Worm (Caenorhabditis elegans) whole organism, L1 larva: ENCODE measurements around the gene slc-25A10.
A peak's percentile ranks its signal among the peaks of the same experiment; 100 is the strongest.

Experiments
- C04F5.9 ChIP-seq: sonication (generic microtip); optimal IDR thresholded peaks from 2 replicates; lab custom pipeline; 2016; ENCODE audit warnings: missing genetic modification characterization, missing compliant biosample characterization
- C16A3.4 ChIP-seq: fragments of 150-350 bp; optimal IDR thresholded peaks from 2 replicates; lab custom pipeline; 2014; ENCODE audit warnings: missing biosample characterization, missing genetic modification characterization
- C34B4.2 ChIP-seq: sonication (generic microtip); optimal IDR thresholded peaks from 2 replicates; lab custom pipeline; 2017; ENCODE audit warnings: mild to moderate bottlenecking, missing genetic modification characterization, missing compliant biosample characterization
- F16B12.6 ChIP-seq: fragments of 150-350 bp; optimal IDR thresholded peaks from 2 replicates; lab custom pipeline; 2014; ENCODE audit warnings: missing biosample characterization, missing genetic modification characterization
- Y116A8C.19 ChIP-seq: sonication (generic microtip); optimal IDR thresholded peaks from 2 replicates; lab custom pipeline; 2016; ENCODE audit warnings: missing compliant biosample characterization, missing genetic modification characterization, borderline replicate concordance
- aha-1 ChIP-seq: fragments of 150-350 bp; optimal IDR thresholded peaks from 2 replicates; lab custom pipeline; 2014; ENCODE audit warnings: missing biosample characterization, missing genetic modification characterization
- aly-2 ChIP-seq: fragments of 150-350 bp; optimal IDR thresholded peaks from 2 replicates; lab custom pipeline; 2014; ENCODE audit warnings: missing biosample characterization, missing genetic modification characterization
- ama-1 ChIP-seq: fragments of 150-350 bp; optimal IDR thresholded peaks from 2 replicates; lab custom pipeline; 2014
- ceh-82 ChIP-seq, 3 experiments: fragments of 150-350 bp in 1 of 3; sonication (generic microtip) in 2 of 3; optimal IDR thresholded peaks; 2 replicates each; lab custom pipeline; 2014 to 2017; ENCODE audit warnings: missing biosample characterization in 3 of 3, missing genetic modification characterization in 3 of 3
- ceh-88 ChIP-seq: fragments of 200-800 bp; sonication (Bioruptor generic); IDR thresholded peaks from 2 replicates; pipeline ENCODE4 v1.3.6; 2022; ENCODE audit warnings: missing genetic modification characterization, missing compliant biosample characterization
- ces-1 ChIP-seq: fragments of 150-350 bp; optimal IDR thresholded peaks from 2 replicates; lab custom pipeline; 2014; ENCODE audit warnings: missing biosample characterization, missing genetic modification reagents, missing genetic modification characterization
- dpl-1 ChIP-seq, 3 experiments: fragments of 150-350 bp in 2 of 3; sonication (generic microtip) in 1 of 3; optimal IDR thresholded peaks; 2 replicates each; lab custom pipeline; 2014 to 2017; ENCODE audit warnings: missing biosample characterization in 3 of 3, missing genetic modification characterization in 3 of 3, missing genetic modification reagents in 3 of 3
- dsc-1 ChIP-seq: sonication (generic microtip); optimal IDR thresholded peaks from 2 replicates; lab custom pipeline; 2016; ENCODE audit warnings: mild to moderate bottlenecking, missing genetic modification characterization, missing compliant biosample characterization
- efl-1 ChIP-seq, 4 experiments: fragments of 150-350 bp; optimal IDR thresholded peaks in 3 of 4; peaks in 1 of 4; 1 replicate in 1 of 4; 2 replicates in 3 of 4; lab custom pipeline; 2014; ENCODE audit warnings: missing biosample characterization in 2 of 4, missing genetic modification characterization in 2 of 4, missing genetic modification reagents in 2 of 4
- egl-13 ChIP-seq: sonication (generic microtip); optimal IDR thresholded peaks from 2 replicates; lab custom pipeline; 2016; ENCODE audit warnings: missing genotype, missing genetic modification reagents, missing genetic modification characterization, missing compliant biosample characterization
- egl-27 ChIP-seq, 2 experiments: fragments of 150-350 bp in 1 of 2; sonication (generic microtip); optimal IDR thresholded peaks; 3 replicates each; lab custom pipeline; 2017 to 2018; ENCODE audit warnings: missing biosample characterization in 2 of 2, missing genetic modification characterization in 2 of 2, missing genetic modification reagents in 2 of 2
- elt-2 ChIP-seq: sonication (generic microtip); optimal IDR thresholded peaks from 2 replicates; lab custom pipeline; 2016; ENCODE audit warnings: missing genetic modification characterization, mild to moderate bottlenecking, inconsistent platforms, missing compliant biosample characterization, missing genetic modification reagents
- elt-3 ChIP-seq, 6 experiments: fragments of 150-350 bp in 1 of 6; sonication (generic microtip); optimal IDR thresholded peaks; 2 replicates each; lab custom pipeline; 2017 to 2018; ENCODE audit warnings: missing biosample characterization in 6 of 6, missing genetic modification characterization in 6 of 6, inconsistent platforms in 1 of 6
- ets-5 ChIP-seq: fragments of 200-800 bp; sonication (Bioruptor generic); IDR thresholded peaks from 2 replicates; pipeline ENCODE4 v1.3.6; 2022; ENCODE audit warnings: missing genetic modification characterization, missing compliant biosample characterization
- fkh-10 ChIP-seq: sonication (generic microtip); optimal IDR thresholded peaks from 2 replicates; lab custom pipeline; 2017; ENCODE audit warnings: missing biosample characterization, missing genetic modification reagents, missing genetic modification characterization
- fkh-4 ChIP-seq: sonication (generic microtip); optimal IDR thresholded peaks from 2 replicates; lab custom pipeline; 2016; ENCODE audit warnings: missing compliant biosample characterization, missing genetic modification characterization, borderline replicate concordance
- fkh-8 ChIP-seq: sonication (generic microtip); optimal IDR thresholded peaks from 2 replicates; lab custom pipeline; 2016; ENCODE audit warnings: mild to moderate bottlenecking, missing genetic modification characterization, missing compliant biosample characterization
- grh-1 ChIP-seq: fragments of 200-800 bp; sonication (Bioruptor generic); IDR thresholded peaks from 2 replicates; pipeline ENCODE4 v1.3.6; 2022; ENCODE audit warnings: missing genetic modification reagents, missing genetic modification characterization, missing compliant biosample characterization
- hlh-17 ChIP-seq: fragments of 200-800 bp; sonication (Bioruptor generic); optimal IDR thresholded peaks from 2 replicates; lab custom pipeline; 2018; ENCODE audit warnings: missing genetic modification characterization, mild to moderate bottlenecking, missing compliant biosample characterization, moderate library complexity, borderline replicate concordance
- irx-1 ChIP-seq: sonication (generic microtip); optimal IDR thresholded peaks from 2 replicates; lab custom pipeline; 2016; ENCODE audit warnings: missing genetic modification characterization, missing compliant biosample characterization
- lin-15B ChIP-seq: fragments of 150-350 bp; sonication (generic microtip); optimal IDR thresholded peaks from 3 replicates; lab custom pipeline; 2014; ENCODE audit warnings: missing biosample characterization, missing genetic modification characterization
- lir-3 ChIP-seq: sonication (generic microtip); optimal IDR thresholded peaks from 2 replicates; lab custom pipeline; 2016; ENCODE audit warnings: mild to moderate bottlenecking, missing genetic modification characterization, moderate library complexity, missing compliant biosample characterization; ENCODE audit not compliant: poor library complexity
- mef-2 ChIP-seq: fragments of 150-350 bp; optimal IDR thresholded peaks from 2 replicates; lab custom pipeline; 2014; ENCODE audit warnings: missing biosample characterization, missing genetic modification characterization
- mep-1 ChIP-seq: fragments of 150-350 bp; optimal IDR thresholded peaks from 2 replicates; lab custom pipeline; 2014; ENCODE audit warnings: missing biosample characterization, missing genetic modification characterization
- nhr-11 ChIP-seq: fragments of 150-350 bp; optimal IDR thresholded peaks from 2 replicates; lab custom pipeline; 2014; ENCODE audit warnings: missing biosample characterization, missing genetic modification characterization
- nhr-12 ChIP-seq: sonication (generic microtip); optimal IDR thresholded peaks from 2 replicates; lab custom pipeline; 2017; ENCODE audit warnings: missing biosample characterization, missing genetic modification characterization
- nhr-19 ChIP-seq: fragments of 200-800 bp; sonication (Bioruptor generic); conservative IDR thresholded peaks from 2 replicates; pipeline ENCODE4 v1.3.6; 2022; ENCODE audit warnings: missing genetic modification characterization, missing compliant biosample characterization
- nhr-20 ChIP-seq: sonication (generic microtip); optimal IDR thresholded peaks from 2 replicates; lab custom pipeline; 2016; ENCODE audit warnings: mild to moderate bottlenecking, missing genetic modification characterization, missing compliant biosample characterization
- nhr-237 ChIP-seq: fragments of 150-350 bp; optimal IDR thresholded peaks from 2 replicates; lab custom pipeline; 2014; ENCODE audit warnings: missing biosample characterization, missing genetic modification characterization
- nhr-28 ChIP-seq: fragments of 150-350 bp; optimal IDR thresholded peaks from 2 replicates; lab custom pipeline; 2014; ENCODE audit warnings: missing biosample characterization, missing genetic modification characterization
- nhr-47 ChIP-seq: sonication (generic microtip); optimal IDR thresholded peaks from 2 replicates; lab custom pipeline; 2016; ENCODE audit warnings: mild to moderate bottlenecking, missing genetic modification characterization, moderate library complexity, missing compliant biosample characterization
- nhr-77 ChIP-seq: fragments of 150-350 bp; optimal IDR thresholded peaks from 2 replicates; lab custom pipeline; 2014; ENCODE audit warnings: missing biosample characterization, missing genetic modification characterization
- nhr-84 ChIP-seq: sonication (generic microtip); optimal IDR thresholded peaks from 2 replicates; lab custom pipeline; 2017; ENCODE audit warnings: missing biosample characterization, missing genetic modification characterization
- nhr-85 ChIP-seq: sonication (generic microtip); peaks from one replicate; lab custom pipeline; 2016; ENCODE audit warnings: missing genetic modification characterization, inconsistent platforms, missing compliant biosample characterization
- pax-3 ChIP-seq: fragments of 200-800 bp; sonication (Bioruptor generic); optimal IDR thresholded peaks from 2 replicates; lab custom pipeline; 2018; ENCODE audit warnings: mild to moderate bottlenecking, missing genetic modification characterization, moderate library complexity, missing compliant biosample characterization
- pqm-1 ChIP-seq: sonication (generic microtip); optimal IDR thresholded peaks from 3 replicates; lab custom pipeline; 2017; ENCODE audit warnings: missing biosample characterization, missing genetic modification characterization
- skn-1 ChIP-seq: fragments of 150-350 bp; optimal IDR thresholded peaks from 2 replicates; lab custom pipeline; 2014; ENCODE audit warnings: missing biosample characterization, missing genetic modification characterization
- sup-37 ChIP-seq: fragments of 200-800 bp; sonication (Bioruptor generic); optimal IDR thresholded peaks from 2 replicates; lab custom pipeline; 2018; ENCODE audit warnings: mild to moderate bottlenecking, missing genetic modification characterization, missing compliant biosample characterization
- tbx-2 ChIP-seq: sonication (generic microtip); optimal IDR thresholded peaks from 2 replicates; lab custom pipeline; 2016; ENCODE audit warnings: missing genetic modification characterization, missing compliant biosample characterization
- unc-30 ChIP-seq: sonication (generic microtip); optimal IDR thresholded peaks from 2 replicates; lab custom pipeline; 2017; ENCODE audit warnings: missing biosample characterization, missing genetic modification characterization
- unc-98 ChIP-seq: fragments of 200-800 bp; sonication (Bioruptor generic); IDR thresholded peaks from 2 replicates; pipeline ENCODE4 v1.3.6; 2022; ENCODE audit warnings: missing genetic modification characterization, missing compliant biosample characterization
- xbp-1 ChIP-seq: sonication (generic microtip); optimal IDR thresholded peaks from 2 replicates; lab custom pipeline; 2016; ENCODE audit warnings: missing genetic modification characterization, missing compliant biosample characterization
- zag-1 ChIP-seq: fragments of 150-350 bp; optimal IDR thresholded peaks from 2 replicates; lab custom pipeline; 2014; ENCODE audit warnings: missing biosample characterization, missing genetic modification characterization
- zip-4 ChIP-seq: fragments of 200-800 bp; sonication (Bioruptor generic); optimal IDR thresholded peaks from 2 replicates; lab custom pipeline; 2018; ENCODE audit warnings: mild to moderate bottlenecking, missing genetic modification characterization, moderate library complexity, missing compliant biosample characterization
- ztf-11 ChIP-seq, 2 experiments: sonication (generic microtip); optimal IDR thresholded peaks; 2 replicates each; lab custom pipeline; 2016 to 2017; ENCODE audit warnings: missing genetic modification characterization in 2 of 2, missing biosample characterization in 1 of 2, missing compliant biosample characterization in 1 of 2

The slc-25A10 gene

DNA sequence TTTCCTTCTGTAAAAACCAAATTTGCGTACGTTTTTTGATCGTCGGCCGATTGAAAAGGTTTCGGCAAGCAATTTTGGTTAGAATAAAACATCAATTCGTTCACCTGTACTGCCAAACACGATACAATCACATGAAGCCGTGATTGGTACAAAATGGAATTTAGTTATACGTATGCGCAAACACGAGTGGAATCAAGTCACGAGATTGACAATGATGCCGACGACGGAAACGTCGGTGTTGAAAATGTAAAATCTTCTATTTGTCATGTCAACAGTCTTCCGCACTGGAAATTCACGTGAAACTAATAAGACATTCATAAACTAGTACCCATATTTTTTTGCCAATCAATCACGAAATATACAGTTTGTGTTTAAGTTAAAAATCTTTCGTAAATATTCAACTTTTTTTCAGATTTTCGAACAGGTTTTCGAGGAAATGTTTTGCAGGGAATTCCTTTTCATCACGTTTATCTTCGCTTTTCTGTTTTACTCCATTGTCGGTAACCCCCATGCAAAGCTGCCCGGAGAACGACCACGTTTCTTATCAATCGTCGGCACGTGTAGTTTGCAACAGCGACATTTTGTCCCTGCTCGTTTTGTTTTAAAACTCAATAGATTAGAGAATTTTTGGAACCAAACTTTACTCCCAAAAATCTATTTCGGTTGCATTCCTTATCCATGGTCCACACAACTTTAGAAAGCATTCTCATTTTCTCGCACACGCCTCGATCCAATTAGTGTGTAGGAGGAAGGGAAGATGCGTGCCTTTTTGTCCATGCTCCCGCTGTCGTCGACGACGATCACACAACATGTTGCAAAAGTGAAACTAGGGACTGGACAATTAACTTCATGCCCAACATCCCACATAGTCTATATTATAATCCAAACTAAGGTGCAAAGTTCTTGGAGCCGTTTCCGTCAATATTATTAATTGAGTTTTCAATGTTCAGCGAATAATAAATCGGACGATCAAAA, 13.9 kb upstream of the slc-25A10 start:
- TF ChIP-seq nhr-11 (tag; lab: Kevin White, UChicago) (no peak), nhr-20 (peak; percentile 91), irx-1 (tag; lab: Kevin White, UChicago) (peak; percentile 61), ama-1 (lab: Kevin White, UChicago) (no peak), ces-1 (GFP tag; lab: Kevin White, UChicago) (no peak), fkh-8 (peak; percentile 28), fkh-10 (no peak), pqm-1 (tag; lab: Kevin White, UChicago) (no peak), hlh-17 (GFP tag; lab: Kevin White, UChicago) (no peak), zip-4 (GFP tag; lab: Kevin White, UChicago) (no peak), F16B12.6 (tag; lab: Kevin White, UChicago) (no peak), mep-1 (tag; lab: Kevin White, UChicago) (peak; percentile 48), nhr-85 (tag; lab: Kevin White, UChicago) (peak; percentile 95), nhr-77 (tag; lab: Kevin White, UChicago) (no peak), egl-27 (tag; optimal IDR thresholded peaks at IDR 0.05; lab: Kevin White, UChicago) (no peak), nhr-19 (GFP tag; lab: Robert Waterston, UW) (peak; percentile 63), ceh-82 (tag; optimal IDR thresholded peaks at IDR 0.05; lab: Kevin White, UChicago) (no peak), tbx-2 (tag; lab: Kevin White, UChicago) (peak; percentile 59), xbp-1 (tag; lab: Kevin White, UChicago) (peak; percentile 40), elt-2 (peak; percentile 75), unc-30 (tag; lab: Kevin White, UChicago) (no peak), C34B4.2 (tag; lab: Kevin White, UChicago) (no peak), aly-2 (no peak), lir-3 (tag; lab: Kevin White, UChicago) (peak; percentile 15), aha-1 (no peak), ets-5 (GFP tag; lab: Robert Waterston, UW) (no peak), egl-13 (tag; lab: Kevin White, UChicago) (peak; percentile 44), nhr-84 (tag; lab: Kevin White, UChicago) (no peak), Y116A8C.19 (no peak), zag-1 (tag; lab: Kevin White, UChicago) (no peak), C16A3.4 (tag; lab: Kevin White, UChicago) (peak; percentile 40), pax-3 (tag; lab: Kevin White, UChicago) (no peak), sup-37 (GFP tag; lab: Kevin White, UChicago) (no peak), skn-1 (tag; lab: Kevin White, UChicago) (peak; percentile 4), mef-2 (tag; lab: Kevin White, UChicago) (peak; percentile 12), fkh-4 (tag; lab: Kevin White, UChicago) (no peak), C04F5.9 (tag; lab: Kevin White, UChicago) (no peak), ztf-11 (tag; optimal IDR thresholded peaks at IDR 0.05; lab: Kevin White, UChicago) (no peak), lin-15B (tag; lab: Kevin White, UChicago) (no peak), nhr-12 (tag; lab: Kevin White, UChicago) (no peak), dsc-1 (tag; lab: Kevin White, UChicago) (peak; percentile 46), unc-98 (GFP tag; lab: Robert Waterston, UW) (no peak), efl-1 (optimal IDR thresholded peaks at IDR 0.05; lab: Kevin White, UChicago) (no peak), efl-1 (GFP tag; optimal IDR thresholded peaks at IDR 0.05 in 1 of 2; lab: Kevin White, UChicago) (peak in 1 of 2 experiments; percentile 2), dpl-1 (GFP tag; optimal IDR thresholded peaks at IDR 0.05; lab: Kevin White, UChicago) (peak in 1 of 3 experiments; percentile 9), nhr-28 (tag; lab: Kevin White, UChicago) (no peak), nhr-237 (tag; lab: Kevin White, UChicago) (no peak), ceh-88 (GFP tag; lab: Robert Waterston, UW) (peak; percentile 36; the same call in 1 of the 2 replicates), grh-1 (GFP tag; lab: Robert Waterston, UW) (peak; percentile 60; the same call in 1 of the 2 replicates), nhr-47 (tag; lab: Kevin White, UChicago) (peak; percentile 42), elt-3 (tag; optimal IDR thresholded peaks at IDR 0.05; lab: Kevin White, UChicago) (peak in 2 of 6 experiments; percentile 49 to 64)
